Fruit fly (Drosophila melanogaster) whole organism, embryonic: ENCODE results near the gene CG31050.
A peak's percentile ranks its signal among the peaks of the same experiment; 100 is the strongest.

Source experiments
- Adf1 ChIP-seq: fragments of 200-800 bp; sonication (Bioruptor generic); IDR thresholded peaks from 2 replicates; pipeline ENCODE4 v1.3.6; 2022; ENCODE audit warnings: missing biosample characterization, missing genetic modification characterization
- CG10267 ChIP-seq: fragments of 200-800 bp; sonication (Bioruptor generic); optimal IDR thresholded peaks from 2 replicates; lab custom pipeline; 2018; ENCODE audit warnings: missing biosample characterization, mild to moderate bottlenecking, missing genetic modification characterization, moderate library complexity
- CG12744 ChIP-seq: fragments of 200-800 bp; sonication (Bioruptor generic); optimal IDR thresholded peaks from 2 replicates; lab custom pipeline; 2016; ENCODE audit warnings: missing biosample characterization, missing genetic modification characterization
- CG12769 ChIP-seq: fragments of 200-800 bp; sonication (Bioruptor generic); optimal IDR thresholded peaks from 2 replicates; lab custom pipeline; 2019; ENCODE audit warnings: missing biosample characterization, mild to moderate bottlenecking, missing genetic modification characterization, moderate library complexity
- CG14860 ChIP-seq: fragments of 200-800 bp; sonication (Bioruptor generic); IDR thresholded peaks from 3 replicates; pipeline ENCODE4 v1.3.6; 2022; ENCODE audit warnings: missing biosample characterization, missing genetic modification characterization; ENCODE audit not compliant: partially characterized antibody
- CG1647 ChIP-seq: fragments of 200-800 bp; sonication (Bioruptor generic); optimal IDR thresholded peaks from 3 replicates; lab custom pipeline; 2016; ENCODE audit warnings: missing biosample characterization, missing genetic modification characterization
- CG16813 ChIP-seq: fragments of 200-800 bp; sonication (Bioruptor generic); IDR thresholded peaks from 3 replicates; pipeline ENCODE4 v1.3.6; 2022; ENCODE audit warnings: missing biosample characterization, missing genetic modification characterization; ENCODE audit not compliant: partially characterized antibody
- CG1832 ChIP-seq: fragments of 200-800 bp; sonication (Bioruptor generic); optimal IDR thresholded peaks from 2 replicates; lab custom pipeline; 2017; ENCODE audit warnings: missing biosample characterization, mild to moderate bottlenecking, missing genetic modification characterization, inconsistent platforms
- CG18476 ChIP-seq: fragments of 200-800 bp; sonication (Bioruptor generic); optimal IDR thresholded peaks from 2 replicates; lab custom pipeline; 2016; ENCODE audit warnings: missing biosample characterization, mild to moderate bottlenecking, missing genetic modification characterization
- CG3838 ChIP-seq: fragments of 200-800 bp; sonication (Bioruptor generic); optimal IDR thresholded peaks from 3 replicates; lab custom pipeline; 2016; ENCODE audit warnings: missing biosample characterization, missing genetic modification characterization
- CG7839 ChIP-seq: fragments of 200-800 bp; sonication (Bioruptor generic); optimal IDR thresholded peaks from 3 replicates; lab custom pipeline; 2018; ENCODE audit warnings: missing biosample characterization, mild to moderate bottlenecking, missing genetic modification characterization, moderate library complexity
- CG8089 ChIP-seq: fragments of 200-800 bp; sonication (Bioruptor generic); optimal IDR thresholded peaks from 3 replicates; lab custom pipeline; 2016; ENCODE audit warnings: missing biosample characterization, missing genetic modification characterization
- CG8290 ChIP-seq, 3 experiments: fragments of 200-800 bp; sonication (Bioruptor generic); optimal IDR thresholded peaks; 2 replicates each; lab custom pipeline; 2016 to 2019; ENCODE audit warnings: missing biosample characterization in 3 of 3, missing genetic modification characterization in 3 of 3, mild to moderate bottlenecking in 2 of 3, moderate library complexity in 1 of 3
- CG8478 ChIP-seq: fragments of >200 bp; optimal IDR thresholded peaks from 2 replicates; lab custom pipeline; 2018
- CG9876 ChIP-seq: fragments of 200-800 bp; sonication (Bioruptor generic); optimal IDR thresholded peaks from 2 replicates; lab custom pipeline; 2016; ENCODE audit warnings: missing biosample characterization, missing genetic modification characterization
- Deaf1 ChIP-seq: fragments of 200-800 bp; optimal IDR thresholded peaks from 3 replicates; lab custom pipeline; 2019; ENCODE audit warnings: missing biosample characterization, mild to moderate bottlenecking, missing genetic modification characterization, moderate library complexity
- Dp ChIP-seq: fragments of 200-800 bp; sonication (Bioruptor generic); optimal IDR thresholded peaks from 2 replicates; lab custom pipeline; 2018; ENCODE audit warnings: missing biosample characterization, mild to moderate bottlenecking, missing genetic modification characterization, moderate library complexity
- HLH54F ChIP-seq: fragments of 200-800 bp; sonication (Bioruptor generic); optimal IDR thresholded peaks from 3 replicates; lab custom pipeline; 2016; ENCODE audit warnings: missing biosample characterization, missing genetic modification characterization
- Hey ChIP-seq: fragments of 200-800 bp; sonication (Bioruptor generic); optimal IDR thresholded peaks from 3 replicates; lab custom pipeline; 2018; ENCODE audit warnings: missing biosample characterization, mild to moderate bottlenecking, missing genetic modification characterization
- Hr78 ChIP-seq, 2 experiments: fragments of 200-800 bp in 1 of 2; fragments of >200 bp in 1 of 2; sonication (Bioruptor generic) in 1 of 2; optimal IDR thresholded peaks; 2 replicates each; lab custom pipeline; 2017 to 2019; ENCODE audit warnings: missing biosample characterization in 2 of 2, missing genetic modification characterization in 2 of 2, mild to moderate bottlenecking in 1 of 2, moderate library complexity in 1 of 2
- Jarid2 ChIP-seq: fragments of 200-800 bp; sonication (Bioruptor generic); optimal IDR thresholded peaks from 3 replicates; lab custom pipeline; 2017; ENCODE audit warnings: mild to moderate bottlenecking, missing biosample characterization, missing genetic modification reagents, missing genetic modification characterization
- Max ChIP-seq: fragments of 200-800 bp; sonication (Bioruptor generic); optimal IDR thresholded peaks from 2 replicates; lab custom pipeline; 2016; ENCODE audit warnings: missing biosample characterization, mild to moderate bottlenecking, missing genetic modification characterization
- Med ChIP-seq: fragments of 200-800 bp; sonication (Bioruptor generic); peaks from one replicate; lab custom pipeline; 2016; ENCODE audit warnings: missing biosample characterization, missing genetic modification characterization, mild to moderate bottlenecking, inconsistent platforms, moderate library complexity
- Spps ChIP-seq: fragments of 200-800 bp; sonication (Bioruptor generic); optimal IDR thresholded peaks from 2 replicates; lab custom pipeline; 2018; ENCODE audit warnings: missing biosample characterization, mild to moderate bottlenecking, missing genetic modification characterization
- Taf1 ChIP-seq: fragments of 200-800 bp; sonication (Bioruptor generic); IDR thresholded peaks from 2 replicates; pipeline ENCODE4 v1.3.6; 2022; ENCODE audit warnings: missing biosample characterization, missing genetic modification characterization
- Xbp1 ChIP-seq: fragments of 200-800 bp; sonication (Bioruptor generic); optimal IDR thresholded peaks from 3 replicates; lab custom pipeline; 2016; ENCODE audit warnings: missing biosample characterization, mild to moderate bottlenecking, missing genetic modification characterization
- ab ChIP-seq: fragments of 200-800 bp; sonication (Bioruptor generic); optimal IDR thresholded peaks from 2 replicates; lab custom pipeline; 2016; ENCODE audit warnings: missing biosample characterization, missing genetic modification characterization
- ci ChIP-seq: fragments of 200-800 bp; sonication (Bioruptor generic); IDR thresholded peaks from 3 replicates; pipeline ENCODE4 v1.3.6; 2022; ENCODE audit warnings: missing biosample characterization, missing genetic modification characterization
- corto ChIP-seq: fragments of 200-800 bp; sonication (Bioruptor generic); optimal IDR thresholded peaks from 2 replicates; lab custom pipeline; 2016; ENCODE audit warnings: missing biosample characterization, mild to moderate bottlenecking, missing genetic modification characterization, moderate library complexity
- cwo ChIP-seq: fragments of 200-800 bp; sonication (Bioruptor generic); optimal IDR thresholded peaks from 3 replicates; lab custom pipeline; 2017; ENCODE audit warnings: missing biosample characterization, missing genetic modification characterization, mild to moderate bottlenecking, moderate library complexity, missing genetic modification reagents
- dan ChIP-seq: fragments of 200-800 bp; sonication (Bioruptor generic); IDR thresholded peaks from 2 replicates; pipeline ENCODE4 v1.3.6; 2022; ENCODE audit warnings: missing biosample characterization, missing genetic modification characterization
- dmrt11E ChIP-seq: fragments of 200-800 bp; sonication (Bioruptor generic); optimal IDR thresholded peaks from 3 replicates; lab custom pipeline; 2018; ENCODE audit warnings: missing biosample characterization, mild to moderate bottlenecking, missing genetic modification characterization, moderate library complexity
- fd102C ChIP-seq: fragments of 200-800 bp; sonication (Bioruptor generic); optimal IDR thresholded peaks from 2 replicates; lab custom pipeline; 2018; ENCODE audit warnings: missing biosample characterization, mild to moderate bottlenecking, missing genetic modification characterization, moderate library complexity
- grau ChIP-seq: fragments of 200-800 bp; optimal IDR thresholded peaks from 3 replicates; lab custom pipeline; 2019; ENCODE audit warnings: missing biosample characterization, mild to moderate bottlenecking, missing genetic modification characterization, moderate library complexity
- hkb ChIP-seq, 2 experiments: fragments of 200-800 bp in 1 of 2; fragments of >200 bp in 1 of 2; sonication (Bioruptor generic) in 1 of 2; IDR thresholded peaks in 1 of 2; optimal IDR thresholded peaks in 1 of 2; 2 replicates each; pipeline versions ENCODE4 v1.3.6 to Lab custom; 2017 to 2022; ENCODE audit warnings: missing biosample characterization in 1 of 2, missing genetic modification characterization in 1 of 2
- hth ChIP-seq: fragments of >200 bp; optimal IDR thresholded peaks from 2 replicates; lab custom pipeline; 2017; ENCODE audit warnings: inconsistent platforms
- ken ChIP-seq: fragments of 200-800 bp; sonication (Bioruptor generic); IDR thresholded peaks from 3 replicates; pipeline ENCODE4 v1.3.6; 2022; ENCODE audit warnings: missing biosample characterization, missing genetic modification characterization
- nom ChIP-seq: fragments of 200-800 bp; sonication (Bioruptor generic); optimal IDR thresholded peaks from 2 replicates; lab custom pipeline; 2017; ENCODE audit warnings: missing biosample characterization, missing genetic modification characterization, mild to moderate bottlenecking, moderate library complexity, missing genetic modification reagents
- oc ChIP-seq: fragments of 200-800 bp; sonication (Bioruptor generic); optimal IDR thresholded peaks from 2 replicates; lab custom pipeline; 2018; ENCODE audit warnings: missing biosample characterization, mild to moderate bottlenecking, missing genetic modification characterization, moderate library complexity
- shn ChIP-seq: fragments of 200-800 bp; sonication (Bioruptor generic); optimal IDR thresholded peaks from 3 replicates; lab custom pipeline; 2016; ENCODE audit warnings: missing biosample characterization, missing genetic modification characterization
- so ChIP-seq: fragments of 200-800 bp; sonication (Bioruptor generic); IDR thresholded peaks from 3 replicates; pipeline ENCODE4 v1.3.6; 2022; ENCODE audit warnings: missing biosample characterization, missing genetic modification characterization
- sr ChIP-seq: fragments of 200-800 bp; sonication (Bioruptor generic); IDR thresholded peaks from 3 replicates; pipeline ENCODE4 v1.3.6; 2022; ENCODE audit warnings: missing biosample characterization, missing genetic modification characterization
- tap ChIP-seq: fragments of 200-800 bp; optimal IDR thresholded peaks from 3 replicates; lab custom pipeline; 2019; ENCODE audit warnings: missing biosample characterization, mild to moderate bottlenecking, missing genetic modification characterization, moderate library complexity
- tna ChIP-seq: fragments of 200-800 bp; sonication (Bioruptor generic); IDR thresholded peaks from 2 replicates; pipeline ENCODE4 v1.3.6; 2022; ENCODE audit warnings: missing biosample characterization, missing genetic modification characterization; ENCODE audit not compliant: partially characterized antibody

The CG31050 gene

DNA sequence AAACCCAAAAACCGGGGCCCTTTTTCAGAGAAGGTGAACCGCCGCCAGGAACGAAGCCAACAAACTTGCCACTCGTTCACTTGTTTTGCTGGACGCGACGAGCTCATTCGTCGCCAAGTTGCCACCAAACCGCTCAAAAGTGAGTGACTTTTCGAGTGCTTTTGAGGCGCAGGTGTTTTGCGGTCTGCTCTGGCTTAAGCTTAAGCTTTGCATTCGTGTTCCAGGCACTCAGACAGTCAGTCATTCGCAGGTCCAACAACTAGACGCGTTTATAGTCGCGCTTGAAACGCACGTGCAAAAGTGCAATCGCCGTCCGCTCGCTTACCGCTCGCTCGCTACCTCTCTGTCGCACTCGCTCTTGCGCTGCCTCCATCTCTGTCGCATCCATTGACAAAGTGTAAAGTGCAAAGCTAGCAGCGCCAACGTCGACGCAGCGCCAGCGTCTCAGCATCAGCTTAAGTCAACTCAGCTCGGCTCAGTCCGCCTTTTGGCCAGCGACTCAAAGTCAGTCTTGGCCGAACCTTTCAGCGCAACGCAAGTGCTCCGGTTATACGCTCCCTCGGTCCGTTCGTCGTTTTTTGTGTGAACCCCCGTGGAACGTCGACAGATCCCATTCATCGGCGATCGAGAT lies 31.7 kb upstream of the CG31050 start (continued):
- TF ChIP-seq fd102C (GFP tag; lab: Kevin White, UChicago): no peak
- no peak for TF ChIP-seq grau (tag; lab: Kevin White, UChicago)
- 0 out of 3 replicates have a peak, but pooled peaks have one; percentile 3 for TF ChIP-seq ken
- TF ChIP-seq CG1647: no peak
- TF ChIP-seq CG8290 (GFP tag; optimal IDR thresholded peaks at IDR 0.05; lab: Kevin White, UChicago): no peak
- no peak for TF ChIP-seq CG8290 (tag; optimal IDR thresholded peaks at IDR 0.05; lab: Kevin White, UChicago)
- TF ChIP-seq sr (GFP tag; lab: Robert Waterston, UW): 0 out of 3 replicates have a peak, but pooled peaks have one; percentile 6
- no peak for TF ChIP-seq CG14860 (GFP tag; lab: Robert Waterston, UW)
- peak; percentile 63 for TF ChIP-seq Deaf1 (tag; lab: Kevin White, UChicago)
- no peak for TF ChIP-seq CG8089 (GFP tag; lab: Kevin White, UChicago)
- no peak for TF ChIP-seq tap (tag; lab: Kevin White, UChicago)
- TF ChIP-seq shn (GFP tag; lab: Kevin White, UChicago): no peak
- no peak for TF ChIP-seq hkb (optimal IDR thresholded peaks at IDR 0.05; lab: Kevin White, UChicago)
- peak; percentile 31; the same call in 1 of the 2 replicates for TF ChIP-seq hkb (GFP tag; IDR thresholded peaks at IDR 0.05; lab: Robert Waterston, UW)
- peak; percentile 33; the same call in 1 of the 3 replicates for TF ChIP-seq so
- TF ChIP-seq CG8478 (lab: Kevin White, UChicago): peak; percentile 73
- no peak for TF ChIP-seq CG1832 (GFP tag; lab: Kevin White, UChicago)
- peak; percentile 60 for TF ChIP-seq Jarid2 (GFP tag; lab: Kevin White, UChicago)
- peak; percentile 67 for TF ChIP-seq Med (GFP tag; lab: Kevin White, UChicago)
- no peak for TF ChIP-seq Taf1 (GFP tag; lab: Robert Waterston, UW)
- TF ChIP-seq ab (GFP tag; lab: Kevin White, UChicago): no peak
- peak; percentile 78 for TF ChIP-seq Adf1
- TF ChIP-seq cwo (GFP tag; lab: Kevin White, UChicago): peak; percentile 13
- no peak for TF ChIP-seq CG3838 (GFP tag; lab: Kevin White, UChicago)
- TF ChIP-seq CG7839 (tag; lab: Kevin White, UChicago): no peak
- no peak for TF ChIP-seq Xbp1 (GFP tag; lab: Kevin White, UChicago)
- TF ChIP-seq Hey: no peak
- TF ChIP-seq tna (GFP tag; lab: Robert Waterston, UW): no peak
- no peak for TF ChIP-seq corto
- 0 out of 3 replicates have a peak, but pooled peaks have one; percentile 29 for TF ChIP-seq ci (GFP tag; lab: Robert Waterston, UW)
- TF ChIP-seq Dp (GFP tag; lab: Kevin White, UChicago): no peak
- no peak for TF ChIP-seq Spps (tag; lab: Kevin White, UChicago)
- TF ChIP-seq CG12744 (GFP tag; lab: Kevin White, UChicago): no peak
- TF ChIP-seq nom (GFP tag; lab: Kevin White, UChicago): peak; percentile 30
- no peak for TF ChIP-seq hth (lab: Kevin White, UChicago)
- no peak for TF ChIP-seq dmrt11E (tag; lab: Kevin White, UChicago)
- no peak for TF ChIP-seq CG12769 (tag; lab: Kevin White, UChicago)
- no peak for TF ChIP-seq Max (GFP tag; lab: Kevin White, UChicago)
- 0 out of 3 replicates have a peak, but pooled peaks have one; percentile 23 for TF ChIP-seq CG16813 (GFP tag; lab: Robert Waterston, UW)
- no peak for TF ChIP-seq dan
- TF ChIP-seq CG18476 (GFP tag; lab: Kevin White, UChicago): no peak
- peak; percentile 75 for TF ChIP-seq oc (tag; lab: Kevin White, UChicago)
- TF ChIP-seq HLH54F (GFP tag; lab: Kevin White, UChicago): no peak
- TF ChIP-seq CG10267 (tag; lab: Kevin White, UChicago): no peak
- peak in 1 of 2 experiments; percentile 46 for TF ChIP-seq Hr78 (GFP tag; optimal IDR thresholded peaks at IDR 0.05; lab: Kevin White, UChicago)
- no peak for TF ChIP-seq CG9876 (GFP tag; lab: Kevin White, UChicago)
